Worm (Caenorhabditis elegans): ENCODE results near the gene T26H5.14.

Gene T26H5.14

ce11 chrV:15471029-15471428, 22.1 kb downstream of the T26H5.14 start, which contains the start of gene dpf-1:
dpf-1 (plus strand) TSS chrV:15471329.
- no peak for TF ChIP-seq zag-1 (tag; optimal IDR thresholded peaks at IDR 0.05)
- no peak for TF ChIP-seq elt-3 (tag; optimal IDR thresholded peaks at IDR 0.05)

- TF ChIP-seq nhr-10 (tag; optimal IDR thresholded peaks at IDR 0.05) = no peak
- TF ChIP-seq ztf-1 (GFP tag; conservative IDR thresholded peaks at IDR 0.05) = no peak
- no peak for TF ChIP-seq peb-1 (tag; optimal IDR thresholded peaks at IDR 0.05)
- no peak for TF ChIP-seq unc-62 (GFP tag; optimal IDR thresholded peaks at IDR 0.05)
- no peak for TF ChIP-seq elt-1 (tag; optimal IDR thresholded peaks at IDR 0.05)
- TF ChIP-seq mdl-1 (tag; optimal IDR thresholded peaks at IDR 0.05) = no peak
- no peak for TF ChIP-seq R02D3.7 (tag; optimal IDR thresholded peaks at IDR 0.05)
- TF ChIP-seq lin-13 (GFP tag; optimal IDR thresholded peaks at IDR 0.05) = no peak
- TF ChIP-seq nhr-12 (tag; optimal IDR thresholded peaks at IDR 0.05) = no peak
- TF ChIP-seq nhr-77 (tag; optimal IDR thresholded peaks at IDR 0.05) = no peak
- TF ChIP-seq skn-1 (tag; optimal IDR thresholded peaks at IDR 0.05) = no peak
- no peak for TF ChIP-seq nhr-23 (tag; optimal IDR thresholded peaks at IDR 0.05)
- no peak for TF ChIP-seq nhr-11 (tag; optimal IDR thresholded peaks at IDR 0.05)
These were observed 29.6 kb downstream of the T26H5.14 start, which contains the start of gene C06B8.2 for ce11 chrV:15478597-15478996. C06B8.2 (minus strand) TSS chrV:15478749.

ce11 chrV:15479107-15479506, 30.1 kb downstream of the T26H5.14 start:
- TF ChIP-seq crh-2 (tag; optimal IDR thresholded peaks at IDR 0.05) (no peak), fos-1 (tag; optimal IDR thresholded peaks at IDR 0.05) (peak; percentile 56), sma-9 (GFP tag; optimal IDR thresholded peaks at IDR 0.05) (peak; percentile 15), sma-9 (tag; optimal IDR thresholded peaks at IDR 0.05) (no peak)

DNA sequence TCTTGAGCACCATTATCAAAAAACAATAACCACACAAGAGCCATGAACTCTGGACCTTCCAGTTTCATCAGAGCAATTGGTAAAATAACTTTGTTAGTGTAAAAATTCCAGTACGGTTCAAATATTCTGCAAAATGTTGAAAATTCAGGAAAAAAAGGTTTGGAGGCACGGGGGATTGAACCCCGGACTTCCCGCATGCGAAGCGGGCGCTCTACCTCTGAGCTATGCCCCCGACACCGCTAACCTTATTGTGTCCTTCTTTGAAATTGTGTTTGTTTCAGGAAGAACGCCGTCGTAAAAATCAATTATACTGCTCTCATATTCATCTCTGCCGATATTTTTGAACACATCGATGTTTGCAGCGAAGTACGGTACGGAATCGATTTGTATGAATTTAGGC, 30.9 kb downstream of the T26H5.14 start:
- TF ChIP-seq Y55F3AM.14 (GFP tag; optimal IDR thresholded peaks at IDR 0.05) = no peak
- TF ChIP-seq sma-9 (GFP tag; optimal IDR thresholded peaks at IDR 0.05) = no peak
- TF ChIP-seq sma-9 (tag; optimal IDR thresholded peaks at IDR 0.05) = no peak
- TF ChIP-seq unc-62 (GFP tag; optimal IDR thresholded peaks at IDR 0.05) = no peak
- TF ChIP-seq egl-27 (tag; optimal IDR thresholded peaks at IDR 0.05) = no peak
- TF ChIP-seq lin-39 (tag; optimal IDR thresholded peaks at IDR 0.05) = no peak
- TF ChIP-seq nhr-23 (tag; optimal IDR thresholded peaks at IDR 0.05) = no peak
- TF ChIP-seq dmd-4 (tag; optimal IDR thresholded peaks at IDR 0.05) = no peak
- TF ChIP-seq nhr-237 (tag; optimal IDR thresholded peaks at IDR 0.05) = no peak
- TF ChIP-seq gmeb-1 (tag; optimal IDR thresholded peaks at IDR 0.05) = no peak
- no peak for TF ChIP-seq aly-2 (tag; optimal IDR thresholded peaks at IDR 0.05)
- TF ChIP-seq nhr-25 (tag; optimal IDR thresholded peaks at IDR 0.05) = no peak
- TF ChIP-seq zag-1 (tag; optimal IDR thresholded peaks at IDR 0.05) = no peak
- no peak for TF ChIP-seq ztf-4 (tag; optimal IDR thresholded peaks at IDR 0.05)
- TF ChIP-seq ZK546.5 (tag; optimal IDR thresholded peaks at IDR 0.05) = no peak
- TF ChIP-seq mbf-1 (tag; optimal IDR thresholded peaks at IDR 0.05) = no peak
- no peak for TF ChIP-seq unc-39 (tag; optimal IDR thresholded peaks at IDR 0.05)
- no peak for TF ChIP-seq nhr-11 (tag; optimal IDR thresholded peaks at IDR 0.05)
- no peak for TF ChIP-seq alr-1 (tag; optimal IDR thresholded peaks at IDR 0.05)
- no peak for TF ChIP-seq ztf-11 (tag; optimal IDR thresholded peaks at IDR 0.05)

DNA sequence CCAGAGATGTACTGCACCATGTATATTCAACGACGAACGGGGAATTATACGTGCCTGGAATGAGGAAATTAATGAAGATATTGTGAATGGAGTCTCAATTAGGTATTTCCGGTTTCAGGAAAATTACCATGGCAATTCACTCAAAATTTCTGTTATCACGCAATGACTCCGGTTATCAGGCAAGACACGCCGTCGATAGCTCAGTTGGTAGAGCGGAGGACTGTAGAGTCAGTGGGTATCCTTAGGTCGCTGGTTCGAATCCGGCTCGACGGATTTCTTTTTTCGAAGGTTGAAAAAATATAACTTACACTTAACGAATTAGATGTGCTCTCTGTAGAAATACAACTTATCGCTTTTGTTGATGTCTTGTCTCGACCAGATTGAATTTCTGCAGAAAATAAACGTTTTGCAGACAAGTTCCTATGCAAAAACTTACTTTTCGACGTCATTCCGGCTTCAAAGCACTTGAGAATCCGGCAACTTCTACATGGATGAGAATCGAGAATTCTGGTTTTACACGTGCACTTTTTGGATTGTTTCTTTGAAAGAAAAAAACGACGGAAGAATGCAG, 31.6 kb downstream of the T26H5.14 start:
- no peak for TF ChIP-seq lin-39 (tag; optimal IDR thresholded peaks at IDR 0.05)
- no peak for TF ChIP-seq ama-1 (optimal IDR thresholded peaks at IDR 0.05)
- TF ChIP-seq nhr-6 (tag; optimal IDR thresholded peaks at IDR 0.05) = no peak
- TF ChIP-seq lin-13 (GFP tag; optimal IDR thresholded peaks at IDR 0.05) = no peak
- TF ChIP-seq fos-1 (tag; optimal IDR thresholded peaks at IDR 0.05) = no peak
- no peak for TF ChIP-seq sma-9 (GFP tag; optimal IDR thresholded peaks at IDR 0.05)
- TF ChIP-seq sma-9 (tag; optimal IDR thresholded peaks at IDR 0.05) = no peak
- TF ChIP-seq unc-39 (tag; optimal IDR thresholded peaks at IDR 0.05) = no peak
- TF ChIP-seq unc-55 (GFP tag; optimal IDR thresholded peaks at IDR 0.05) = no peak
- TF ChIP-seq nhr-12 (tag; optimal IDR thresholded peaks at IDR 0.05) = no peak
- TF ChIP-seq nhr-77 (tag; optimal IDR thresholded peaks at IDR 0.05) = no peak
- no peak for TF ChIP-seq Y55F3AM.14 (GFP tag; optimal IDR thresholded peaks at IDR 0.05)
- no peak for TF ChIP-seq mdl-1 (tag; optimal IDR thresholded peaks at IDR 0.05)
- no peak for TF ChIP-seq peb-1 (tag; optimal IDR thresholded peaks at IDR 0.05)
- no peak for TF ChIP-seq ZK546.5 (tag; optimal IDR thresholded peaks at IDR 0.05)
- TF ChIP-seq nhr-25 (tag; optimal IDR thresholded peaks at IDR 0.05) = no peak
- TF ChIP-seq elt-1 (tag; optimal IDR thresholded peaks at IDR 0.05) = no peak
- TF ChIP-seq nhr-21 (tag; optimal IDR thresholded peaks at IDR 0.05) = no peak

Data from whole organism, L2 larva.